Fruit fly (Drosophila melanogaster) whole organism, embryonic: Measurements from ENCODE around the gene Kr-h2.

Source experiments
- Abd-B ChIP-seq: fragments of 200-800 bp; sonication (Bioruptor generic); optimal IDR thresholded peaks from 2 replicates; lab custom pipeline; 2018; ENCODE audit warnings: missing biosample characterization, mild to moderate bottlenecking, missing genetic modification characterization, moderate library complexity
- Atf-2 ChIP-seq: fragments of 200-800 bp; sonication (Bioruptor generic); optimal IDR thresholded peaks from 2 replicates; lab custom pipeline; 2016; ENCODE audit warnings: missing biosample characterization, missing genetic modification characterization
- Atf6 ChIP-seq: fragments of 200-800 bp; sonication (Bioruptor generic); IDR thresholded peaks from 2 replicates; pipeline ENCODE4 v1.3.6; 2022; ENCODE audit warnings: missing biosample characterization, missing genetic modification characterization
- CG10209 ChIP-seq: fragments of 200-800 bp; sonication (Bioruptor generic); optimal IDR thresholded peaks from 3 replicates; lab custom pipeline; 2017; ENCODE audit warnings: missing biosample characterization, mild to moderate bottlenecking, missing genetic modification characterization, missing genetic modification reagents
- CG10543 ChIP-seq: fragments of 200-800 bp; sonication (Bioruptor generic); optimal IDR thresholded peaks from 3 replicates; lab custom pipeline; 2017; ENCODE audit warnings: missing biosample characterization, mild to moderate bottlenecking, missing genetic modification characterization, moderate library complexity
- CG11085 ChIP-seq: fragments of 200-800 bp; sonication (Bioruptor generic); IDR thresholded peaks from 2 replicates; pipeline ENCODE4 v1.3.6; 2022; ENCODE audit warnings: missing biosample characterization, missing genetic modification characterization
- CG12155 ChIP-seq: fragments of 200-800 bp; sonication (Bioruptor generic); optimal IDR thresholded peaks from 3 replicates; lab custom pipeline; 2016; ENCODE audit warnings: missing biosample characterization, missing genetic modification characterization
- CG12236 ChIP-seq: fragments of 200-800 bp; sonication (Bioruptor generic); optimal IDR thresholded peaks from 2 replicates; lab custom pipeline; 2016; ENCODE audit warnings: missing biosample characterization, missing genetic modification characterization
- CG14014 ChIP-seq: fragments of 200-800 bp; sonication (Bioruptor generic); IDR thresholded peaks from 2 replicates; pipeline ENCODE4 v1.3.6; 2022; ENCODE audit warnings: missing biosample characterization, missing genetic modification characterization
- CG14441 ChIP-seq: fragments of 200-800 bp; sonication (Bioruptor generic); IDR thresholded peaks from 2 replicates; pipeline ENCODE4 v1.3.6; 2022; ENCODE audit warnings: missing biosample characterization, missing genetic modification characterization
- CG14710 ChIP-seq: fragments of 200-800 bp; sonication (Bioruptor generic); optimal IDR thresholded peaks from 3 replicates; lab custom pipeline; 2019; ENCODE audit warnings: missing biosample characterization, mild to moderate bottlenecking, missing genetic modification characterization, moderate library complexity
- CG15696 ChIP-seq: fragments of 200-800 bp; sonication (Bioruptor generic); optimal IDR thresholded peaks from 2 replicates; lab custom pipeline; 2019; ENCODE audit warnings: missing biosample characterization, mild to moderate bottlenecking, missing genetic modification characterization, moderate library complexity
- CG2889 ChIP-seq: fragments of 200-800 bp; sonication (Bioruptor generic); IDR thresholded peaks from 3 replicates; pipeline ENCODE4 v1.3.6; 2022; ENCODE audit warnings: missing biosample characterization, missing genetic modification characterization
- CG34224 ChIP-seq: fragments of 200-800 bp; sonication (Bioruptor generic); IDR thresholded peaks from 3 replicates; pipeline ENCODE4 v1.3.6; 2022; ENCODE audit warnings: missing biosample characterization, missing genetic modification characterization; ENCODE audit not compliant: partially characterized antibody
- CG4282 ChIP-seq: fragments of 200-800 bp; sonication (Bioruptor generic); optimal IDR thresholded peaks from 2 replicates; lab custom pipeline; 2016; ENCODE audit warnings: missing biosample characterization, missing genetic modification characterization
- CG6272 ChIP-seq: fragments of 200-800 bp; sonication (Bioruptor generic); IDR thresholded peaks from 2 replicates; pipeline ENCODE4 v1.3.6; 2022; ENCODE audit warnings: missing biosample characterization, missing genetic modification characterization
- CG6654 ChIP-seq: fragments of 200-800 bp; sonication (Bioruptor generic); optimal IDR thresholded peaks from 2 replicates; lab custom pipeline; 2017; ENCODE audit warnings: missing biosample characterization, mild to moderate bottlenecking, missing genetic modification characterization
- CG7271 ChIP-seq: fragments of 200-800 bp; sonication (Bioruptor generic); optimal IDR thresholded peaks from 2 replicates; lab custom pipeline; 2018; ENCODE audit warnings: missing biosample characterization, mild to moderate bottlenecking, missing genetic modification characterization, moderate library complexity
- CG7745 ChIP-seq: fragments of 200-800 bp; sonication (Bioruptor generic); optimal IDR thresholded peaks from 2 replicates; lab custom pipeline; 2018; ENCODE audit warnings: missing biosample characterization, mild to moderate bottlenecking, missing genetic modification characterization, moderate library complexity
- CG8089 ChIP-seq: fragments of 200-800 bp; sonication (Bioruptor generic); optimal IDR thresholded peaks from 3 replicates; lab custom pipeline; 2016; ENCODE audit warnings: missing biosample characterization, missing genetic modification characterization
- CG8478 ChIP-seq: fragments of >200 bp; optimal IDR thresholded peaks from 2 replicates; lab custom pipeline; 2018
- CG8765 ChIP-seq: fragments of 200-800 bp; sonication (Bioruptor generic); IDR thresholded peaks from 2 replicates; pipeline ENCODE4 v1.3.6; 2022; ENCODE audit warnings: missing biosample characterization, missing genetic modification characterization
- CG9727 ChIP-seq: fragments of 200-800 bp; sonication (Bioruptor generic); optimal IDR thresholded peaks from 3 replicates; lab custom pipeline; 2017; ENCODE audit warnings: missing biosample characterization, mild to moderate bottlenecking, missing genetic modification characterization
- CG9876 ChIP-seq: fragments of 200-800 bp; sonication (Bioruptor generic); optimal IDR thresholded peaks from 2 replicates; lab custom pipeline; 2016; ENCODE audit warnings: missing biosample characterization, missing genetic modification characterization
- Doc3 ChIP-seq: fragments of 200-800 bp; sonication (Bioruptor generic); IDR thresholded peaks from 3 replicates; pipeline ENCODE4 v1.3.6; 2022; ENCODE audit warnings: missing biosample characterization, missing genetic modification characterization; ENCODE audit not compliant: partially characterized antibody
- Drgx ChIP-seq: fragments of 200-800 bp; sonication (Bioruptor generic); IDR thresholded peaks from 2 replicates; pipeline ENCODE4 v1.3.6; 2022; ENCODE audit warnings: missing biosample characterization, missing genetic modification characterization
- ERR ChIP-seq: fragments of 200-800 bp; sonication (Bioruptor generic); optimal IDR thresholded peaks from 2 replicates; lab custom pipeline; 2016; ENCODE audit warnings: missing biosample characterization, missing genetic modification characterization
- H2.0 ChIP-seq: fragments of 200-800 bp; sonication (Bioruptor generic); IDR thresholded peaks from 2 replicates; pipeline ENCODE4 v1.3.6; 2022; ENCODE audit warnings: missing biosample characterization, missing genetic modification characterization
- HHEX ChIP-seq: fragments of 200-800 bp; sonication (Bioruptor generic); optimal IDR thresholded peaks from 3 replicates; lab custom pipeline; 2017; ENCODE audit warnings: missing biosample characterization, mild to moderate bottlenecking, missing genetic modification characterization, missing genetic modification reagents
- Hr39 ChIP-seq: fragments of >200 bp; optimal IDR thresholded peaks from 2 replicates; lab custom pipeline; 2017
- MTF-1 ChIP-seq: fragments of 200-800 bp; sonication (Bioruptor generic); optimal IDR thresholded peaks from 2 replicates; lab custom pipeline; 2018; ENCODE audit warnings: missing biosample characterization, mild to moderate bottlenecking, missing genetic modification characterization, borderline replicate concordance
- Pdp1 ChIP-seq, 2 experiments: fragments of 200-800 bp; sonication (Bioruptor generic); optimal IDR thresholded peaks; 3 replicates each; lab custom pipeline; 2016; ENCODE audit warnings: missing biosample characterization in 2 of 2, missing genetic modification characterization in 2 of 2, mild to moderate bottlenecking in 1 of 2, moderate library complexity in 1 of 2
- Scr ChIP-seq: fragments of 200-800 bp; sonication (Bioruptor generic); IDR thresholded peaks from 2 replicates; pipeline ENCODE4 v1.3.6; 2022; ENCODE audit warnings: missing biosample characterization, missing genetic modification characterization; ENCODE audit not compliant: partially characterized antibody
- Sox100B ChIP-seq: fragments of 200-800 bp; sonication (Bioruptor generic); optimal IDR thresholded peaks from 3 replicates; lab custom pipeline; 2018; ENCODE audit warnings: missing biosample characterization, mild to moderate bottlenecking, missing genetic modification characterization
- cato ChIP-seq: fragments of 200-800 bp; sonication (Bioruptor generic); optimal IDR thresholded peaks from 2 replicates; lab custom pipeline; 2016; ENCODE audit warnings: missing biosample characterization, missing genetic modification characterization, borderline replicate concordance
- chm ChIP-seq: fragments of 200-800 bp; sonication (Bioruptor generic); IDR thresholded peaks from 2 replicates; pipeline ENCODE4 v1.3.6; 2022; ENCODE audit warnings: missing biosample characterization, missing genetic modification characterization
- ind ChIP-seq: fragments of 200-800 bp; sonication (Bioruptor generic); optimal IDR thresholded peaks from 3 replicates; lab custom pipeline; 2016; ENCODE audit warnings: missing biosample characterization, missing genetic modification characterization
- lilli ChIP-seq: fragments of 200-800 bp; sonication (Bioruptor generic); optimal IDR thresholded peaks from 3 replicates; lab custom pipeline; 2016; ENCODE audit warnings: missing biosample characterization, missing genetic modification characterization
- lov ChIP-seq, 2 experiments: fragments of 200-800 bp in 1 of 2; fragments of >200 bp in 1 of 2; sonication (Bioruptor generic) in 1 of 2; IDR thresholded peaks in 1 of 2; optimal IDR thresholded peaks in 1 of 2; 2 replicates in 1 of 2; 3 replicates in 1 of 2; pipeline versions ENCODE4 v1.3.6 to Lab custom; 2017 to 2022; ENCODE audit warnings: missing biosample characterization in 1 of 2, missing genetic modification characterization in 1 of 2
- mld ChIP-seq: fragments of 200-800 bp; sonication (Bioruptor generic); IDR thresholded peaks from 3 replicates; pipeline ENCODE4 v1.3.6; 2022; ENCODE audit warnings: missing biosample characterization, missing genetic modification characterization; ENCODE audit not compliant: partially characterized antibody
- nom ChIP-seq: fragments of 200-800 bp; sonication (Bioruptor generic); optimal IDR thresholded peaks from 2 replicates; lab custom pipeline; 2017; ENCODE audit warnings: missing biosample characterization, missing genetic modification characterization, mild to moderate bottlenecking, moderate library complexity, missing genetic modification reagents
- psq ChIP-seq: fragments of 200-800 bp; sonication (Bioruptor generic); optimal IDR thresholded peaks from 2 replicates; lab custom pipeline; 2017; ENCODE audit warnings: missing biosample characterization, missing genetic modification characterization
- rib ChIP-seq: fragments of 200-800 bp; sonication (Bioruptor generic); IDR thresholded peaks from 2 replicates; pipeline ENCODE4 v1.3.6; 2022; ENCODE audit warnings: missing biosample characterization, missing genetic modification characterization
- run ChIP-seq: fragments of 200-800 bp; sonication (Bioruptor generic); optimal IDR thresholded peaks from 3 replicates; lab custom pipeline; 2018; ENCODE audit warnings: missing biosample characterization, mild to moderate bottlenecking, missing genetic modification characterization
- sima ChIP-seq: fragments of 200-800 bp; sonication (Bioruptor generic); optimal IDR thresholded peaks from 2 replicates; lab custom pipeline; 2016; ENCODE audit warnings: missing biosample characterization, missing genetic modification characterization
- slou ChIP-seq: fragments of 200-800 bp; sonication (Bioruptor generic); optimal IDR thresholded peaks from 3 replicates; lab custom pipeline; 2016; ENCODE audit warnings: missing biosample characterization, missing genetic modification characterization
- stwl ChIP-seq: fragments of 200-800 bp; sonication (Bioruptor generic); optimal IDR thresholded peaks from 3 replicates; lab custom pipeline; 2018; ENCODE audit warnings: missing biosample characterization, mild to moderate bottlenecking, missing genetic modification characterization, moderate library complexity
- tll ChIP-seq, 2 experiments: fragments of 200-800 bp in 1 of 2; fragments of >200 bp in 1 of 2; sonication (Bioruptor generic) in 1 of 2; optimal IDR thresholded peaks; 2 replicates each; lab custom pipeline; 2017 to 2019; ENCODE audit warnings: missing biosample characterization in 2 of 2, missing genetic modification characterization in 2 of 2, mild to moderate bottlenecking in 1 of 2, moderate library complexity in 1 of 2
- twi ChIP-seq: fragments of 200-800 bp; optimal IDR thresholded peaks from 2 replicates; lab custom pipeline; 2019; ENCODE audit warnings: missing biosample characterization, mild to moderate bottlenecking, missing genetic modification characterization, moderate library complexity
- vfl ChIP-seq: fragments of 200-800 bp; sonication (Bioruptor generic); optimal IDR thresholded peaks from 2 replicates; lab custom pipeline; 2016; ENCODE audit warnings: missing biosample characterization, missing genetic modification characterization

Kr-h2 gene

DNA sequence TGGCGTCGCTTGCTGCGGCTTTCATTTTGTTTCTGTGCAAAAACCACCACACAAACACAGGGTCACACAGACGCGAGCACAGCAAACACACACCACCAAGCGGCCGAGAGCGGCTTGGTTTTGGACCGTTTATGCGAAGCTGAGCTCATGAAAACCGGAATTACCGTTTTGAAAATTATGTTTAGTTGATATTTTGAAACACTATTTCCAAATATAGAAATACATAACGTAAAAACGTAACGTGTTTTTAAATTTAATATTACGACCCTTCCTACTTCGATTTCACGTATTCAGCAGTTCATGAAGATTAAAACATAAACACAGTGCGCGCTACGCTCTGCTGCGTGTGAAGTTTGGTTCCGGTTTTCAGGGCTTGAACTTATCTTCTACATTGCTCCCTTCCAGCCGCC, 19.6 kb upstream of the Kr-h2 start (continued):
- peak; percentile 40 for TF ChIP-seq CG7745 (tag; lab: Kevin White, UChicago)
- TF ChIP-seq lilli (GFP tag; lab: Kevin White, UChicago): peak; percentile 97
- TF ChIP-seq vfl (GFP tag; lab: Kevin White, UChicago): peak; percentile 90
- TF ChIP-seq Hr39: no peak
- TF ChIP-seq CG10209 (GFP tag; lab: Kevin White, UChicago): peak; percentile 94
- TF ChIP-seq stwl (tag; lab: Kevin White, UChicago): peak; percentile 42
- peak; percentile 92 for TF ChIP-seq CG12236
- peak; percentile 88 for TF ChIP-seq CG14441
- TF ChIP-seq rib (GFP tag; lab: Robert Waterston, UW): peak; percentile 94
- peak; percentile 97 for TF ChIP-seq chm (GFP tag; lab: Robert Waterston, UW)
- TF ChIP-seq CG6654 (GFP tag; lab: Kevin White, UChicago): peak; percentile 82
- peak; percentile 94 for TF ChIP-seq run (tag; lab: Kevin White, UChicago)
- TF ChIP-seq CG11085 (GFP tag; lab: Robert Waterston, UW): peak; percentile 50; the same call in 1 of the 2 replicates
- TF ChIP-seq MTF-1 (GFP tag; lab: Kevin White, UChicago): peak; percentile 91
- TF ChIP-seq ind: peak; percentile 90
- TF ChIP-seq CG9727 (GFP tag; lab: Kevin White, UChicago): peak; percentile 98
- TF ChIP-seq CG8089 (GFP tag; lab: Kevin White, UChicago): peak; percentile 85
- TF ChIP-seq CG9876: peak; percentile 76
- TF ChIP-seq CG12155: peak; percentile 89
- TF ChIP-seq Scr: no peak
- peak; percentile 95 for TF ChIP-seq ERR (GFP tag; lab: Kevin White, UChicago)
- TF ChIP-seq CG4282 (GFP tag; lab: Kevin White, UChicago): peak; percentile 85
- TF ChIP-seq Doc3: no peak
- TF ChIP-seq cato: peak; percentile 82
- TF ChIP-seq mld (GFP tag; lab: Robert Waterston, UW): no peak
- TF ChIP-seq sima: peak; percentile 92
- TF ChIP-seq CG7271 (tag; lab: Kevin White, UChicago): peak; percentile 88
- peak; percentile 96 for TF ChIP-seq CG10543
- peak; percentile 73 for TF ChIP-seq Abd-B (GFP tag; lab: Kevin White, UChicago)
- TF ChIP-seq CG14710 (tag; lab: Kevin White, UChicago): peak; percentile 94
- TF ChIP-seq CG8765 (GFP tag; lab: Robert Waterston, UW): peak; percentile 73
- peak; percentile 96 for TF ChIP-seq CG14014 (GFP tag; lab: Robert Waterston, UW)
- peak; percentile 89 for TF ChIP-seq twi (tag; lab: Kevin White, UChicago)
- TF ChIP-seq HHEX: peak; percentile 97
- no peak for TF ChIP-seq lov (optimal IDR thresholded peaks at IDR 0.05; lab: Kevin White, UChicago)
- peak; percentile 89 for TF ChIP-seq lov (GFP tag; IDR thresholded peaks at IDR 0.05; lab: Robert Waterston, UW)
- peak; percentile 86 for TF ChIP-seq Atf-2 (GFP tag; lab: Kevin White, UChicago)
- peak; percentile 72 for TF ChIP-seq psq (GFP tag; lab: Kevin White, UChicago)
- peak in 1 of 2 experiments; percentile 27 for TF ChIP-seq tll (GFP tag; optimal IDR thresholded peaks at IDR 0.05; lab: Kevin White, UChicago)
- TF ChIP-seq nom (GFP tag; lab: Kevin White, UChicago): peak; percentile 93
- peak; percentile 12 for TF ChIP-seq CG8478 (lab: Kevin White, UChicago)
- TF ChIP-seq CG6272 (GFP tag; lab: Robert Waterston, UW): peak; percentile 58; the same call in 1 of the 2 replicates
- TF ChIP-seq Atf6 (GFP tag; lab: Robert Waterston, UW): peak; percentile 97
- TF ChIP-seq slou (GFP tag; lab: Kevin White, UChicago): peak; percentile 72
- TF ChIP-seq Drgx (GFP tag; lab: Robert Waterston, UW): peak; percentile 96
- no peak for TF ChIP-seq CG34224
- TF ChIP-seq CG15696 (tag; lab: Kevin White, UChicago): peak; percentile 89
- peak; percentile 94 for TF ChIP-seq Sox100B (GFP tag; lab: Kevin White, UChicago)
- peak; percentile 82 for TF ChIP-seq CG2889 (GFP tag; lab: Robert Waterston, UW)
- peak; percentile 92 to 93 for TF ChIP-seq Pdp1 (GFP tag; optimal IDR thresholded peaks at IDR 0.05; lab: Kevin White, UChicago)
- TF ChIP-seq H2.0 (GFP tag; lab: Robert Waterston, UW): peak; percentile 90
